Worm (Caenorhabditis elegans) whole organism, young adult: ENCODE data around the gene old-1.

Source experiments
- B0019.2 ChIP-seq: fragments of 200-800 bp; sonication (Bioruptor generic); conservative IDR thresholded peaks from 2 replicates; pipeline ENCODE4 v1.3.6; 2022; ENCODE audit warnings: missing genetic modification reagents, missing genetic modification characterization, missing compliant biosample characterization
- B0261.1 ChIP-seq: sonication (generic microtip); optimal IDR thresholded peaks from 2 replicates; lab custom pipeline; 2016; ENCODE audit warnings: mild to moderate bottlenecking, missing genetic modification characterization, moderate library complexity, missing compliant biosample characterization
- B0336.3 ChIP-seq: fragments of 200-800 bp; sonication (Bioruptor generic); IDR thresholded peaks from 2 replicates; pipeline ENCODE4 v1.3.6; 2022; ENCODE audit warnings: missing genetic modification characterization, missing compliant biosample characterization
- C06A6.2 ChIP-seq: fragments of 200-800 bp; sonication (Bioruptor generic); conservative IDR thresholded peaks from 2 replicates; pipeline ENCODE4 v1.3.6; 2022; ENCODE audit warnings: missing genetic modification characterization, missing compliant biosample characterization
- C17E4.6 ChIP-seq: fragments of 200-800 bp; sonication (Bioruptor generic); IDR thresholded peaks from 2 replicates; pipeline ENCODE4 v1.3.6; 2022; ENCODE audit warnings: missing genetic modification reagents, missing genetic modification characterization, missing compliant biosample characterization
- D2030.7 ChIP-seq: fragments of 200-800 bp; sonication (Bioruptor generic); IDR thresholded peaks from 2 replicates; pipeline ENCODE4 v1.3.6; 2022; ENCODE audit warnings: missing genetic modification reagents, missing genetic modification characterization, missing compliant biosample characterization
- F37B4.10 ChIP-seq: fragments of 200-800 bp; sonication (Bioruptor generic); IDR thresholded peaks from 2 replicates; pipeline ENCODE4 v1.3.6; 2022; ENCODE audit warnings: missing genetic modification characterization, missing compliant biosample characterization
- F49E8.2 ChIP-seq: sonication (generic microtip); optimal IDR thresholded peaks from 3 replicates; lab custom pipeline; 2017; ENCODE audit warnings: missing genetic modification characterization, mild to moderate bottlenecking, missing compliant biosample characterization, antibody characterized with exemption, moderate library complexity; ENCODE audit not compliant: insufficient read depth
- F52B5.7 ChIP-seq: sonication (generic microtip); optimal IDR thresholded peaks from 2 replicates; lab custom pipeline; 2016; ENCODE audit warnings: mild to moderate bottlenecking, missing genetic modification characterization, missing compliant biosample characterization
- K12H6.12 ChIP-seq: fragments of 200-800 bp; sonication (Bioruptor generic); optimal IDR thresholded peaks from 2 replicates; lab custom pipeline; 2018; ENCODE audit warnings: mild to moderate bottlenecking, missing genetic modification characterization, missing compliant biosample characterization
- T07F8.4 ChIP-seq: sonication (generic microtip); optimal IDR thresholded peaks from 2 replicates; lab custom pipeline; 2016; ENCODE audit warnings: mild to moderate bottlenecking, missing genetic modification characterization, moderate library complexity, missing compliant biosample characterization
- Y56A3A.18 ChIP-seq: fragments of 200-800 bp; sonication (Bioruptor generic); IDR thresholded peaks from 2 replicates; pipeline ENCODE4 v1.3.6; 2022; ENCODE audit warnings: missing genetic modification reagents, missing genetic modification characterization, missing compliant biosample characterization
- akir-1 ChIP-seq: fragments of 200-800 bp; sonication (Bioruptor generic); optimal IDR thresholded peaks from 2 replicates; lab custom pipeline; 2018; ENCODE audit warnings: mild to moderate bottlenecking, missing genetic modification characterization, moderate library complexity, missing compliant biosample characterization
- attf-6 ChIP-seq: fragments of 200-800 bp; sonication (Bioruptor generic); IDR thresholded peaks from 2 replicates; pipeline ENCODE4 v1.3.6; 2022; ENCODE audit warnings: missing genetic modification reagents, missing genetic modification characterization, missing compliant biosample characterization
- ceh-100 ChIP-seq: fragments of 200-800 bp; sonication (Bioruptor generic); IDR thresholded peaks from 2 replicates; pipeline ENCODE4 v1.3.6; 2022; ENCODE audit warnings: missing genetic modification reagents, missing genetic modification characterization, missing compliant biosample characterization
- die-1 ChIP-seq: sonication (generic microtip); optimal IDR thresholded peaks from 2 replicates; lab custom pipeline; 2016; ENCODE audit warnings: missing genotype, mild to moderate bottlenecking, missing genetic modification characterization, missing compliant biosample characterization
- dpl-1 ChIP-seq: fragments of 150-350 bp; optimal IDR thresholded peaks from 2 replicates; lab custom pipeline; 2014; ENCODE audit warnings: missing biosample characterization, missing genetic modification reagents, missing genetic modification characterization
- egl-44 ChIP-seq: fragments of 200-800 bp; sonication (Bioruptor generic); IDR thresholded peaks from 2 replicates; pipeline ENCODE4 v1.3.6; 2022; ENCODE audit warnings: missing genetic modification reagents, missing genetic modification characterization, missing compliant biosample characterization
- fkh-3 ChIP-seq: sonication (generic microtip); optimal IDR thresholded peaks from 2 replicates; lab custom pipeline; 2016; ENCODE audit warnings: mild to moderate bottlenecking, missing genetic modification characterization, missing compliant biosample characterization
- him-1 ChIP-seq: sonication (generic microtip); optimal IDR thresholded peaks from 2 replicates; lab custom pipeline; 2016; ENCODE audit warnings: missing genotype, missing genetic modification reagents, missing genetic modification characterization, missing compliant biosample characterization
- mes-4 ChIP-seq: sonication (generic microtip); optimal IDR thresholded peaks from 2 replicates; lab custom pipeline; 2016; ENCODE audit warnings: missing genotype, missing genetic modification characterization, missing compliant biosample characterization
- nhr-120 ChIP-seq: fragments of 200-800 bp; sonication (Bioruptor generic); IDR thresholded peaks from 2 replicates; pipeline ENCODE4 v1.3.6; 2022; ENCODE audit warnings: missing genetic modification characterization, missing compliant biosample characterization
- nhr-27 ChIP-seq: fragments of 200-800 bp; sonication (Bioruptor generic); optimal IDR thresholded peaks from 2 replicates; lab custom pipeline; 2018; ENCODE audit warnings: mild to moderate bottlenecking, missing genetic modification characterization, moderate library complexity, missing compliant biosample characterization
- rec-8 ChIP-seq, 2 experiments: sonication (generic microtip); optimal IDR thresholded peaks; 2 replicates each; lab custom pipeline; 2016; ENCODE audit warnings: mild to moderate bottlenecking in 2 of 2, missing genetic modification characterization in 2 of 2, missing genetic modification reagents in 2 of 2, missing genotype in 2 of 2, missing biosample characterization in 1 of 2, missing compliant biosample characterization in 1 of 2, moderate library complexity in 1 of 2
- repo-1 ChIP-seq: sonication (generic microtip); optimal IDR thresholded peaks from 2 replicates; lab custom pipeline; 2017; ENCODE audit warnings: mild to moderate bottlenecking, missing genetic modification characterization, missing compliant biosample characterization
- sea-2 ChIP-seq: fragments of 200-800 bp; sonication (Bioruptor generic); IDR thresholded peaks from 2 replicates; pipeline ENCODE4 v1.3.6; 2022; ENCODE audit warnings: missing genetic modification characterization, missing compliant biosample characterization
- snpc-1.1 ChIP-seq: sonication (generic microtip); optimal IDR thresholded peaks from 2 replicates; lab custom pipeline; 2017; ENCODE audit warnings: missing genetic modification characterization, mild to moderate bottlenecking, missing compliant biosample characterization, antibody characterized with exemption, moderate library complexity, missing genotype, missing genetic modification reagents; ENCODE audit not compliant: insufficient read depth
- unc-130 ChIP-seq: sonication (generic microtip); optimal IDR thresholded peaks from 2 replicates; lab custom pipeline; 2016; ENCODE audit warnings: missing genetic modification reagents, missing genetic modification characterization, missing compliant biosample characterization
- xnd-1 ChIP-seq: sonication (generic microtip); optimal IDR thresholded peaks from 2 replicates; lab custom pipeline; 2016; ENCODE audit warnings: missing genotype, missing genetic modification reagents, missing genetic modification characterization, missing compliant biosample characterization
- ztf-18 ChIP-seq: sonication (generic microtip); optimal IDR thresholded peaks from 2 replicates; lab custom pipeline; 2016; ENCODE audit warnings: missing genotype, mild to moderate bottlenecking, missing genetic modification characterization, missing compliant biosample characterization
- ztf-25 ChIP-seq: fragments of 200-800 bp; sonication (Bioruptor generic); IDR thresholded peaks from 2 replicates; pipeline ENCODE4 v1.3.6; 2022; ENCODE audit warnings: missing genetic modification reagents, missing genetic modification characterization, missing compliant biosample characterization
- ztf-6 ChIP-seq: fragments of 200-800 bp; sonication (Bioruptor generic); IDR thresholded peaks from 2 replicates; pipeline ENCODE4 v1.3.6; 2022; ENCODE audit warnings: missing genetic modification reagents, missing genetic modification characterization, missing compliant biosample characterization

old-1 gene

DNA sequence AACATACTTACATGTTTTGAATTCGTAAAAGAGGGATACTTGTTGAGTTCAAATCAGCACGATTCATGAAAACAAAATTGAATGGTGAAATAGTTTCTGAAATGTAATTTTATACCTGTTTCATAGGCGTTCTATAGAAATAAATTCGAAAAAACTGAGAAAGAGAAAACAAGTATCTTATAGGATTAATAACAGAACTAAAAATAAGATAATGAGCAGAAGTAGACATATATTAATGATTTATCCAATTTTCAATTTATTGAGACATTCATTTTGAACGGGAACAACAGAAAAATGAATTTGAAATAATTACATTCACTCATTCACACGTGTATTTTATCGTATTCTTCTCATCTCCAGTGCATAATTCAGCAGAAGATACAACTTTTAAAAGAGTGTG, 10.8 kb downstream of the old-1 start, which contains the start of gene chil-6:
Gene chil-6, minus strand, starts transcription at position 101 of the 400 bp plus-strand sequence.
- TF ChIP-seq T07F8.4 (tag; lab: Kevin White, UChicago): no peak
- no peak for TF ChIP-seq ztf-6 (GFP tag; lab: Robert Waterston, UW)
- no peak for TF ChIP-seq sea-2 (GFP tag; lab: Robert Waterston, UW)
- TF ChIP-seq mes-4: no peak
- no peak for TF ChIP-seq B0336.3 (GFP tag; lab: Robert Waterston, UW)
- TF ChIP-seq D2030.7 (GFP tag; lab: Robert Waterston, UW): no peak
- TF ChIP-seq nhr-27 (tag; lab: Kevin White, UChicago): no peak
- TF ChIP-seq B0019.2 (GFP tag; lab: Robert Waterston, UW): no peak
- no peak for TF ChIP-seq xnd-1 (tag; lab: Kevin White, UChicago)
- TF ChIP-seq ztf-18 (tag; lab: Kevin White, UChicago): no peak
- TF ChIP-seq snpc-1.1 (tag; lab: Kevin White, UChicago): no peak
- TF ChIP-seq rec-8 (tag; optimal IDR thresholded peaks at IDR 0.05; lab: Kevin White, UChicago): no peak

- TF ChIP-seq F49E8.2 (tag; lab: Kevin White, UChicago) (no peak), C17E4.6 (no peak), unc-130 (GFP tag; lab: Kevin White, UChicago) (no peak), T07F8.4 (tag; lab: Kevin White, UChicago) (no peak), D2030.7 (GFP tag; lab: Robert Waterston, UW) (no peak), ztf-25 (GFP tag; lab: Robert Waterston, UW) (no peak), fkh-3 (tag; lab: Kevin White, UChicago) (no peak), repo-1 (no peak), C06A6.2 (no peak), attf-6 (GFP tag; lab: Robert Waterston, UW) (no peak), die-1 (tag; lab: Kevin White, UChicago) (no peak), nhr-120 (GFP tag; lab: Robert Waterston, UW) (no peak), egl-44 (GFP tag; lab: Robert Waterston, UW) (no peak), B0261.1 (tag; lab: Kevin White, UChicago) (no peak), B0019.2 (GFP tag; lab: Robert Waterston, UW) (no peak), K12H6.12 (tag; lab: Kevin White, UChicago) (no peak), akir-1 (GFP tag; lab: Kevin White, UChicago) (no peak)
Measured at ce11 chrII:9855620-9856019, 12.9 kb downstream of the old-1 start, which contains the start of gene chil-4. Gene chil-4 (minus strand): TSS chrII:9855720.

DNA sequence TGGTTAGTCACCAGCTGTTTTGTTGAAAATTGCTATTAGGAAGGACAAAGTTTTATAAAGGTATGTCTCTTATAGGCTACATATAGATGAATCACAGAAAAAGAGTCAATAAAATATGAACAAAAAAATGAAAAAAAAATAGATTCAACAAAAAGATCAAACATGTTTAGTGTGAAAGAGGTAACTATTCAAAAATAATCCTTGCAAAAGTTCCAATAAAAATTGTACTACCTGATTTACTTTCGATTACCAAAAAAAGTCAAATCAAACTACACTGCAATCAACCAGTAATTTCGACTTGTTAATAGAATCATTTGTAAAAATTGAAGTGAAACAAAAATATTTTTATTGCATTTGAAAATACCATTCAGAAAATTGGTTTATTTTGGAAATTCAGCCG, 17.6 kb downstream of the old-1 start, which contains the start of gene ZK938.10:
Gene ZK938.10, minus strand, starts transcription at position 101 of the 400 bp plus-strand sequence.
- TF ChIP-seq him-1 (tag; lab: Kevin White, UChicago): no peak
- TF ChIP-seq F37B4.10 (GFP tag; lab: Robert Waterston, UW): no peak
- no peak for TF ChIP-seq Y56A3A.18 (GFP tag; lab: Robert Waterston, UW)
- TF ChIP-seq dpl-1: no peak

ce11 chrII:9849497-9849896, 19.1 kb downstream of the old-1 start, which contains the start of gene old-2:
Gene old-2 (minus strand): TSS chrII:9849597.
- no peak for TF ChIP-seq attf-6 (GFP tag; lab: Robert Waterston, UW)
- no peak for TF ChIP-seq ceh-100 (GFP tag; lab: Robert Waterston, UW)
- TF ChIP-seq F52B5.7 (tag; lab: Kevin White, UChicago): no peak
- TF ChIP-seq, all 124 proteins: peak for 0
